Fruit fly (Drosophila melanogaster): Measurements from ENCODE around the gene ntc.

ntc gene

DNA sequence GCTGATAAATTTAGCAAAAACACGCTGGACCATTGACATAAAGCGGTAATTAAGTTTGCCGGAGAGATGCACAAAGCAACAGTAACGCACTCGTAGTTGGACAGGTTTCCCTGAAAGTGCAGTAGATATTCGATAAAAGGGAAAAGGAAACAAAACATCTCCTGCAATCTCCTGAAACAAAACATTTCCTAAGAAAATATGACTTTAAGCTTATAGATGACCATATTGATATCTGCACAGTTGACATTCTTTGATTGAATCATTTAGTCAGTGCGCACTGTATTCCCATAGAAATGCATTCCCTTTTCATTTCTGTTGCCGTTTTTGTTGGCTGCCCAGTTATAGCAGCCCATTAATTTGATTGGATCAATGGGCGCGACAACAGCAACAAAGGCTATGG lies 46.6 kb upstream of the ntc start (continued):
- TF ChIP-seq trh (GFP tag; optimal IDR thresholded peaks at IDR 0.05) (peak; percentile 7), Sin3A (optimal IDR thresholded peaks at IDR 0.05) (no peak), CG3995 (GFP tag; optimal IDR thresholded peaks at IDR 0.05) (no peak), tx (GFP tag; optimal IDR thresholded peaks at IDR 0.05) (peak; percentile 39), CG30431 (GFP tag; optimal IDR thresholded peaks at IDR 0.05) (no peak), CG13894 (tag; optimal IDR thresholded peaks at IDR 0.05) (no peak), Fer1 (GFP tag; optimal IDR thresholded peaks at IDR 0.05) (no peak), CG15073 (GFP tag; optimal IDR thresholded peaks at IDR 0.05) (no peak), fd96Cb (tag; optimal IDR thresholded peaks at IDR 0.05) (peak; percentile 41), CG8359 (GFP tag; optimal IDR thresholded peaks at IDR 0.05; ENCODE audit: borderline replicate concordance) (no peak), Doc3 (GFP tag; IDR thresholded peaks at IDR 0.05; ENCODE audit: partially characterized antibody) (no peak), Asciz (GFP tag; optimal IDR thresholded peaks at IDR 0.05) (no peak), toy (GFP tag; IDR thresholded peaks at IDR 0.05) (no peak), Mad (GFP tag; optimal IDR thresholded peaks at IDR 0.05) (peak; percentile 35), CG1647 (GFP tag; optimal IDR thresholded peaks at IDR 0.05) (no peak), CG18619 (GFP tag; optimal IDR thresholded peaks at IDR 0.05) (peak; percentile 21), CG14050 (GFP tag; IDR thresholded peaks at IDR 0.05) (peak; percentile 47; the same call in 1 of the 3 replicates), Nf-YA (GFP tag; IDR thresholded peaks at IDR 0.05) (no peak), lilli (GFP tag; optimal IDR thresholded peaks at IDR 0.05) (peak; percentile 44), en (GFP tag; optimal IDR thresholded peaks at IDR 0.05) (no peak), B-H2 (GFP tag; optimal IDR thresholded peaks at IDR 0.05) (no peak), CG8388 (GFP tag; optimal IDR thresholded peaks at IDR 0.05) (peak; percentile 61), Hr3 (GFP tag; optimal IDR thresholded peaks at IDR 0.05) (peak; percentile 18), CG1602 (GFP tag; optimal IDR thresholded peaks at IDR 0.05) (peak; percentile 50), CG8281 (tag; optimal IDR thresholded peaks at IDR 0.05) (no peak), nom (GFP tag; optimal IDR thresholded peaks at IDR 0.05) (peak; percentile 23), sens (GFP tag) (peak; percentile 85), zf30C (GFP tag; optimal IDR thresholded peaks at IDR 0.05) (no peak), Abd-B (GFP tag; optimal IDR thresholded peaks at IDR 0.05) (peak; percentile 6), run (tag; optimal IDR thresholded peaks at IDR 0.05) (peak; percentile 2), CG8290 (GFP tag; optimal IDR thresholded peaks at IDR 0.05) (no peak), CG8290 (tag; optimal IDR thresholded peaks at IDR 0.05) (peak in 1 of 2 experiments; percentile 44), CG17568 (GFP tag; optimal IDR thresholded peaks at IDR 0.05) (peak; percentile 6), gt (GFP tag; IDR thresholded peaks at IDR 0.05) (0 out of 2 replicates have a peak, but pooled peaks have one; percentile 23), E2f1 (GFP tag; IDR thresholded peaks at IDR 0.05) (peak; percentile 14; the same call in 1 of the 2 replicates), ab (GFP tag; optimal IDR thresholded peaks at IDR 0.05) (peak; percentile 62), usp (GFP tag; optimal IDR thresholded peaks at IDR 0.05) (no peak), dmrt99B (tag; optimal IDR thresholded peaks at IDR 0.05) (peak; percentile 49), Fer2 (tag; optimal IDR thresholded peaks at IDR 0.05) (no peak), HHEX (GFP tag; optimal IDR thresholded peaks at IDR 0.05) (no peak), NC2β (GFP tag; optimal IDR thresholded peaks at IDR 0.05) (peak; percentile 34), bsh (GFP tag; optimal IDR thresholded peaks at IDR 0.05) (peak; percentile 42 to 85), esg (GFP tag; conservative IDR thresholded peaks at IDR 0.05) (peak; percentile 58), lola (GFP tag; optimal IDR thresholded peaks at IDR 0.05) (peak in 1 of 3 experiments; percentile 67), lmd (GFP tag; IDR thresholded peaks at IDR 0.05) (peak; percentile 66), Oaz (GFP tag; IDR thresholded peaks at IDR 0.05) (no peak), Ravus (GFP tag; IDR thresholded peaks at IDR 0.05) (no peak), cad (GFP tag; optimal IDR thresholded peaks at IDR 0.05) (no peak), maf-S (GFP tag; optimal IDR thresholded peaks at IDR 0.05) (peak; percentile 6), Dref (GFP tag; IDR thresholded peaks at IDR 0.05) (no peak), CrebB (tag; optimal IDR thresholded peaks at IDR 0.05) (no peak), bbx (GFP tag; IDR thresholded peaks at IDR 0.05; ENCODE audit: partially characterized antibody) (no peak)
